Worm (Caenorhabditis elegans): ENCODE results near the gene lipl-4.

Gene lipl-4

DNA sequence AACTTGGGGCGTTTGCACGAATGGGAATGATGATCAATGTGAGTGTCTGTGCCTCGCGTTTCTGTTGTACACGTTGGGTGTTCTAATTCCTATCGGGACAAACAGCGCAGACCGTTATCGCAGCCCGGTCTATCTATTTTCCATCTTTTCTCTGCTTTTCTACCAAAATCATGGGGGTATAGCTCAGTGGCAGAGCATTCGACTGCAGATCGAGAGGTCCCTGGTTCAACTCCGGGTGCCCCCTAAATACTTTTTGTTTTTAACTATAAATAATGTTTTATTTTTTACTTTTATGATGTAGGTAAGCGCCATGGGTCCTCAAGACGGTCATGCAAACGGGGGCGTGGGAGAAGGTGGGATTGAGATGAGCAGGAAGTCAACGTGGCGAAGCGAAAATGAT, 9.6 kb downstream of the lipl-4 start (continued):
- TF ChIP-seq hmg-20 (GFP tag; IDR thresholded peaks at IDR 0.05): no peak
- peak; percentile 22 for TF ChIP-seq unc-130 (GFP tag; optimal IDR thresholded peaks at IDR 0.05)
- no peak for TF ChIP-seq nhr-120 (GFP tag; IDR thresholded peaks at IDR 0.05)
- TF ChIP-seq hlh-12 (tag; optimal IDR thresholded peaks at IDR 0.05): no peak
- TF ChIP-seq pha-4 (tag; optimal IDR thresholded peaks at IDR 0.05): no peak
- no peak for TF ChIP-seq lin-35 (GFP tag; optimal IDR thresholded peaks at IDR 0.05)
- no peak for TF ChIP-seq tlf-1 (GFP tag; optimal IDR thresholded peaks at IDR 0.05)
- peak; percentile 74 for TF ChIP-seq athp-1 (tag; optimal IDR thresholded peaks at IDR 0.05)
- peak; percentile 42 for TF ChIP-seq nhr-80 (tag; optimal IDR thresholded peaks at IDR 0.05)
- peak; percentile 39 for TF ChIP-seq mes-4 (tag; optimal IDR thresholded peaks at IDR 0.05)
- TF ChIP-seq F39B2.1 (GFP tag; IDR thresholded peaks at IDR 0.05): no peak
- TF ChIP-seq madf-8 (GFP tag; conservative IDR thresholded peaks at IDR 0.05): peak; percentile 45
- TF ChIP-seq atf-7 (tag; optimal IDR thresholded peaks at IDR 0.05): peak; percentile 9
- TF ChIP-seq madf-3 (GFP tag; IDR thresholded peaks at IDR 0.05): no peak
- no peak for TF ChIP-seq C17E4.6 (GFP tag; IDR thresholded peaks at IDR 0.05)
- TF ChIP-seq lir-1 (GFP tag; conservative IDR thresholded peaks at IDR 0.05): no peak
- peak; percentile 45 for TF ChIP-seq zim-3 (tag; optimal IDR thresholded peaks at IDR 0.05)
- TF ChIP-seq madf-6 (GFP tag; IDR thresholded peaks at IDR 0.05): no peak; the same call in 1 of the 2 replicates
- TF ChIP-seq ztf-28 (GFP tag; IDR thresholded peaks at IDR 0.05): no peak
- peak; percentile 70 for TF ChIP-seq fkh-3 (tag; optimal IDR thresholded peaks at IDR 0.05)
- no peak for TF ChIP-seq nfyb-1 (GFP tag; IDR thresholded peaks at IDR 0.05)
- TF ChIP-seq F57C9.4 (tag; optimal IDR thresholded peaks at IDR 0.05): no peak
- TF ChIP-seq ceh-79 (tag; optimal IDR thresholded peaks at IDR 0.05): peak; percentile 48
- TF ChIP-seq tbx-9 (tag; optimal IDR thresholded peaks at IDR 0.05; ENCODE audit: borderline replicate concordance): no peak
- peak; percentile 31 for TF ChIP-seq snpc-1.1 (tag; optimal IDR thresholded peaks at IDR 0.05; ENCODE audit: insufficient read depth)
- TF ChIP-seq dpff-1 (tag; optimal IDR thresholded peaks at IDR 0.05): no peak
- TF ChIP-seq F49E8.2 (tag; optimal IDR thresholded peaks at IDR 0.05; ENCODE audit: insufficient read depth): no peak
- peak; percentile 66 for TF ChIP-seq F57A8.1 (GFP tag; optimal IDR thresholded peaks at IDR 0.05)
- no peak for TF ChIP-seq aptf-2 (GFP tag; conservative IDR thresholded peaks at IDR 0.05)
- no peak for TF ChIP-seq lin-54 (GFP tag; optimal IDR thresholded peaks at IDR 0.05)
- peak; percentile 45 for TF ChIP-seq T26A5.8 (tag; optimal IDR thresholded peaks at IDR 0.05)
- peak; percentile 89 for TF ChIP-seq nhr-90 (tag; optimal IDR thresholded peaks at IDR 0.05)
- no peak for TF ChIP-seq ceh-40 (GFP tag; IDR thresholded peaks at IDR 0.05)
- TF ChIP-seq nfya-2 (GFP tag; IDR thresholded peaks at IDR 0.05): no peak
- TF ChIP-seq lin-40 (tag; optimal IDR thresholded peaks at IDR 0.05): no peak
- no peak for TF ChIP-seq egl-18 (GFP tag; IDR thresholded peaks at IDR 0.05)
- TF ChIP-seq F33H1.4 (GFP tag; IDR thresholded peaks at IDR 0.05): peak; percentile 43; the same call in 1 of the 2 replicates
- TF ChIP-seq nhr-27 (tag; optimal IDR thresholded peaks at IDR 0.05): no peak
- peak; percentile 31 for TF ChIP-seq B0035.1 (tag; optimal IDR thresholded peaks at IDR 0.05)
- 0 out of 2 replicates have a peak, but pooled peaks have one; percentile 42 for TF ChIP-seq cebp-2 (GFP tag; IDR thresholded peaks at IDR 0.05)
- no peak for TF ChIP-seq attf-3 (GFP tag; conservative IDR thresholded peaks at IDR 0.05)
- TF ChIP-seq T07F8.4 (tag; optimal IDR thresholded peaks at IDR 0.05): peak; percentile 69
- no peak for TF ChIP-seq Y53F4B.3 (GFP tag; IDR thresholded peaks at IDR 0.05)
- 0 out of 2 replicates have a peak, but pooled peaks have one; percentile 69 for TF ChIP-seq F37B4.10 (GFP tag; IDR thresholded peaks at IDR 0.05)
- no peak for TF ChIP-seq Y79H2A.3 (GFP tag; conservative IDR thresholded peaks at IDR 0.05)
- peak; percentile 10 to 16 for TF ChIP-seq let-607 (tag; optimal IDR thresholded peaks at IDR 0.05)
- peak; percentile 73 for TF ChIP-seq snpc-1.3 (tag; optimal IDR thresholded peaks at IDR 0.05; ENCODE audit: insufficient read depth)
- TF ChIP-seq ccch-3 (GFP tag; optimal IDR thresholded peaks at IDR 0.05): no peak

Measured in whole organism, young adult.